Worm (Caenorhabditis elegans): ENCODE data around the gene abts-4.

- no peak for TF ChIP-seq dao-5 (tag; optimal IDR thresholded peaks at IDR 0.05)
- TF ChIP-seq him-1 (tag; optimal IDR thresholded peaks at IDR 0.05), result no peak
Measured at ce11 chrX:6805427-6805826, 43.9 kb upstream of the abts-4 start.

Measured in whole organism, L4/young adult.